Fruit fly (Drosophila melanogaster): Measurements from ENCODE around the gene CG14932.

DNA sequence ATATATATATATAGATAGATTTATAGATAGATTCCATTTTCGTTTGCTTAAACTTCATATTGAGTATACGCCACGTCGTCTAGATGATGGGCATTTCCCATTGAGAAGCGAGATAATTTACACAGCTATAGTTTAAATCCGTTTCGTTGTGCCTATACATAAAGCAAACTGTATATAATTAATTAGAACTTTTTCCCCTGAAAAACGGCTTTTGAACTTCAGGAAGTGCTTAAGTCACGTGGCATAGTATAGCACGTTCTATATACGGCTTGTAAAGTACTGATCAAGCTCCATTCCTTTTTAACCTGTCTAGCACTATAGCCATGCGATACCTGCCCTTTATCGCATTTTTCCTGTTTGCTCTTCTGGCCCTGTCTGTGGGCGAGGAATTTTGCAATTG is 49.9 kb downstream of the CG14932 start, which contains the start of gene Sfp33A3:
- TF ChIP-seq CG8478 (optimal IDR thresholded peaks at IDR 0.05) = no peak
- TF ChIP-seq psq (optimal IDR thresholded peaks at IDR 0.05) = no peak
- no peak for TF ChIP-seq Dll (optimal IDR thresholded peaks at IDR 0.05)
